Worm (Caenorhabditis elegans): ENCODE data around the gene C50D2.7.

The C50D2.7 gene

ce11 chrII:105327-105882, 10.3 kb upstream of the C50D2.7 start:
- TF ChIP-seq set-16 (GFP tag; IDR thresholded peaks at IDR 0.05) = peak; percentile 83
- no peak for TF ChIP-seq lir-3 (tag; optimal IDR thresholded peaks at IDR 0.05)
- TF ChIP-seq egl-43 (GFP tag; IDR thresholded peaks at IDR 0.05) = peak; percentile 56; the same call in 1 of the 2 replicates
- no peak for TF ChIP-seq ceh-20 (GFP tag; IDR thresholded peaks at IDR 0.05)
- peak in 1 of 2 experiments; percentile 93 for TF ChIP-seq unc-62 (GFP tag; optimal IDR thresholded peaks at IDR 0.05 in 1 of 2)
- TF ChIP-seq unc-62 (tag; optimal IDR thresholded peaks at IDR 0.05) = no peak

- TF ChIP-seq ama-1 (optimal IDR thresholded peaks at IDR 0.05) (no peak), fkh-10 (GFP tag; optimal IDR thresholded peaks at IDR 0.05) (no peak), vab-7 (GFP tag; IDR thresholded peaks at IDR 0.05) (no peak), R02D3.7 (tag; optimal IDR thresholded peaks at IDR 0.05) (no peak), jun-1 (tag; optimal IDR thresholded peaks at IDR 0.05) (no peak), Y75B8A.6 (GFP tag; IDR thresholded peaks at IDR 0.05) (no peak), Y48G9A.11 (GFP tag; IDR thresholded peaks at IDR 0.05) (no peak), ceh-32 (tag; optimal IDR thresholded peaks at IDR 0.05; ENCODE audit: poor library complexity) (no peak), aly-2 (tag; optimal IDR thresholded peaks at IDR 0.05) (no peak), lin-29 (GFP tag; IDR thresholded peaks at IDR 0.05) (no peak), zfp-3 (GFP tag; conservative IDR thresholded peaks at IDR 0.05) (no peak), dpl-1 (GFP tag; optimal IDR thresholded peaks at IDR 0.05) (no peak), mep-1 (tag; optimal IDR thresholded peaks at IDR 0.05) (no peak), ceh-62 (tag; optimal IDR thresholded peaks at IDR 0.05) (no peak)
Measured at ce11 chrII:104234-104633, 9.2 kb upstream of the C50D2.7 start, which contains the start of gene col-68. Gene col-68 (plus strand): TSS chrII:104534.

- no peak for TF ChIP-seq dmd-6 (GFP tag; IDR thresholded peaks at IDR 0.05)
- peak; percentile 50; the same call in 1 of the 2 replicates for TF ChIP-seq set-16 (GFP tag; IDR thresholded peaks at IDR 0.05)
- no peak for TF ChIP-seq rbr-2 (tag; optimal IDR thresholded peaks at IDR 0.05)
- 0 out of 2 replicates have a peak, but pooled peaks have one; percentile 32 for TF ChIP-seq D1046.2 (GFP tag; IDR thresholded peaks at IDR 0.05)
- TF ChIP-seq ceh-44 (GFP tag; IDR thresholded peaks at IDR 0.05) = 0 out of 2 replicates have a peak, but pooled peaks have one; percentile 49
- TF ChIP-seq ceh-82 (tag; optimal IDR thresholded peaks at IDR 0.05) = no peak
- peak; percentile 39; the same call in 1 of the 2 replicates for TF ChIP-seq Y48G9A.11 (GFP tag; IDR thresholded peaks at IDR 0.05)
- 0 out of 2 replicates have a peak, but pooled peaks have one; percentile 38 for TF ChIP-seq snpc-1.2 (GFP tag; IDR thresholded peaks at IDR 0.05)
- 0 out of 2 replicates have a peak, but pooled peaks have one; percentile 16 for TF ChIP-seq egl-43 (GFP tag; IDR thresholded peaks at IDR 0.05)
Measured at ce11 chrII:101176-101575, 6.1 kb upstream of the C50D2.7 start.

- TF ChIP-seq Y48G9A.11 (GFP tag; IDR thresholded peaks at IDR 0.05) = peak; percentile 68
Measured at ce11 chrII:98894-99293, 3.8 kb upstream of the C50D2.7 start, which contains the start of gene C50D2.10. Gene C50D2.10 (plus strand): TSS chrII:99138.

ce11 chrII:97992-98763, 3.1 kb upstream of the C50D2.7 start, which contains the start of the genes luc-7L3 and sftb-6:
Gene luc-7L3 (minus strand): TSS chrII:98027.
Gene sftb-6 (plus strand): TSS chrII:98404.
- no peak for TF ChIP-seq ZK546.5 (tag; optimal IDR thresholded peaks at IDR 0.05)
- TF ChIP-seq nhr-10 (tag; optimal IDR thresholded peaks at IDR 0.05) = no peak
- no peak for TF ChIP-seq D1046.2 (GFP tag; IDR thresholded peaks at IDR 0.05)
- peak; percentile 25 for TF ChIP-seq fkh-10 (GFP tag; optimal IDR thresholded peaks at IDR 0.05)
- TF ChIP-seq zfp-2 (tag; optimal IDR thresholded peaks at IDR 0.05) = no peak
- no peak for TF ChIP-seq ces-1 (GFP tag; optimal IDR thresholded peaks at IDR 0.05)
- peak; percentile 37 for TF ChIP-seq dve-1 (tag; optimal IDR thresholded peaks at IDR 0.05; ENCODE audit: insufficient read depth)
- peak; percentile 83 for TF ChIP-seq R02D3.7 (tag; optimal IDR thresholded peaks at IDR 0.05)
- TF ChIP-seq lsy-2 (tag; optimal IDR thresholded peaks at IDR 0.05) = peak in 1 of 2 experiments; percentile 72
- TF ChIP-seq ceh-44 (GFP tag; IDR thresholded peaks at IDR 0.05) = no peak
- peak; percentile 64 for TF ChIP-seq dpl-1 (GFP tag; optimal IDR thresholded peaks at IDR 0.05)
- TF ChIP-seq F37D6.2 (tag; optimal IDR thresholded peaks at IDR 0.05) = no peak
- no peak for TF ChIP-seq nhr-28 (tag; optimal IDR thresholded peaks at IDR 0.05)
- no peak for TF ChIP-seq T26A8.4 (GFP tag; IDR thresholded peaks at IDR 0.05)
- no peak for TF ChIP-seq pha-4 (GFP tag; IDR thresholded peaks at IDR 0.05)
- TF ChIP-seq pha-4 (tag; optimal IDR thresholded peaks at IDR 0.05) = no peak
- peak; percentile 97 for TF ChIP-seq Y48G9A.11 (GFP tag; IDR thresholded peaks at IDR 0.05)
- no peak for TF ChIP-seq ztf-7 (tag; optimal IDR thresholded peaks at IDR 0.05)
- no peak for TF ChIP-seq Y75B8A.6 (GFP tag; IDR thresholded peaks at IDR 0.05)
- peak; percentile 29; the same call in 1 of the 2 replicates for TF ChIP-seq hmg-1.1 (GFP tag; IDR thresholded peaks at IDR 0.05)
- no peak for TF ChIP-seq Y5F2A.4 (GFP tag; optimal IDR thresholded peaks at IDR 0.05)
- no peak for TF ChIP-seq ceh-82 (tag; optimal IDR thresholded peaks at IDR 0.05)
- TF ChIP-seq zip-2 (tag; optimal IDR thresholded peaks at IDR 0.05) = no peak
